Fruit fly (Drosophila melanogaster): ENCODE results near the gene tna.
A peak's percentile ranks its signal among the peaks of the same experiment; 100 is the strongest.

The tna gene

dm6 chr3L:10788991-10789390, 46.3 kb upstream of the tna start:
- TF ChIP-seq CG4404 (GFP tag; IDR thresholded peaks at IDR 0.05) (no peak), grn (GFP tag; optimal IDR thresholded peaks at IDR 0.05) (peak; percentile 55), p53 (GFP tag; optimal IDR thresholded peaks at IDR 0.05) (no peak), so (GFP tag; IDR thresholded peaks at IDR 0.05) (no peak), cad (GFP tag; optimal IDR thresholded peaks at IDR 0.05) (no peak), exex (tag; optimal IDR thresholded peaks at IDR 0.05) (peak; percentile 77), mirr (GFP tag; optimal IDR thresholded peaks at IDR 0.05) (peak; percentile 45), fru (optimal IDR thresholded peaks at IDR 0.05) (no peak), Pdp1 (GFP tag; optimal IDR thresholded peaks at IDR 0.05) (peak in 1 of 2 experiments; percentile 68)

dm6 chr3L:10791681-10792529, 43.4 kb upstream of the tna start:
- no peak for TF ChIP-seq Dfd (GFP tag; optimal IDR thresholded peaks at IDR 0.05)
- TF ChIP-seq CHES-1-like (GFP tag; optimal IDR thresholded peaks at IDR 0.05): no peak
- TF ChIP-seq CG18476 (GFP tag; optimal IDR thresholded peaks at IDR 0.05): peak; percentile 52
- no peak for TF ChIP-seq CoRest (tag; optimal IDR thresholded peaks at IDR 0.05)
- TF ChIP-seq oc (tag; optimal IDR thresholded peaks at IDR 0.05): peak; percentile 1
- TF ChIP-seq Jarid2 (GFP tag; optimal IDR thresholded peaks at IDR 0.05): no peak
- TF ChIP-seq CG4820 (GFP tag; optimal IDR thresholded peaks at IDR 0.05): no peak
- TF ChIP-seq CTCF (GFP tag; optimal IDR thresholded peaks at IDR 0.05): no peak
- TF ChIP-seq slp2 (GFP tag; optimal IDR thresholded peaks at IDR 0.05): no peak
- TF ChIP-seq tll (GFP tag; optimal IDR thresholded peaks at IDR 0.05): no peak
- TF ChIP-seq CG10462 (GFP tag; optimal IDR thresholded peaks at IDR 0.05): no peak
- peak; percentile 80 for TF ChIP-seq crol (GFP tag; IDR thresholded peaks at IDR 0.05)
- 0 out of 2 replicates have a peak, but pooled peaks have one; percentile 10 for TF ChIP-seq CG5953 (GFP tag; IDR thresholded peaks at IDR 0.05)
- TF ChIP-seq GATAe (GFP tag; conservative IDR thresholded peaks at IDR 0.05): no peak
- TF ChIP-seq CG3281 (GFP tag; optimal IDR thresholded peaks at IDR 0.05): no peak
- peak; percentile 34 for TF ChIP-seq sens (GFP tag)
- no peak for TF ChIP-seq CG2129 (GFP tag; IDR thresholded peaks at IDR 0.05; ENCODE audit: partially characterized antibody)
- peak; percentile 59; the same call in 1 of the 3 replicates for TF ChIP-seq CG2199 (GFP tag; IDR thresholded peaks at IDR 0.05)
- TF ChIP-seq bowl (GFP tag; IDR thresholded peaks at IDR 0.05): no peak
- TF ChIP-seq CG15269 (tag; optimal IDR thresholded peaks at IDR 0.05): no peak
- peak; percentile 36 for TF ChIP-seq CG1832 (GFP tag; optimal IDR thresholded peaks at IDR 0.05)
- 0 out of 2 replicates have a peak, but pooled peaks have one; percentile 17 for TF ChIP-seq slbo (GFP tag; IDR thresholded peaks at IDR 0.05)
- TF ChIP-seq CG6175 (GFP tag; IDR thresholded peaks at IDR 0.05): no peak
- TF ChIP-seq CG9727 (GFP tag; optimal IDR thresholded peaks at IDR 0.05): no peak
- no peak for TF ChIP-seq fd96Cb (tag; optimal IDR thresholded peaks at IDR 0.05)
- TF ChIP-seq CG2712 (tag; optimal IDR thresholded peaks at IDR 0.05): peak; percentile 5
- no peak for TF ChIP-seq Trl (optimal IDR thresholded peaks at IDR 0.05)
- no peak for TF ChIP-seq Trl (GFP tag; optimal IDR thresholded peaks at IDR 0.05)
- TF ChIP-seq fd102C (GFP tag; optimal IDR thresholded peaks at IDR 0.05): no peak

dm6 chr3L:10792569-10792968, 42.8 kb upstream of the tna start:
- TF ChIP-seq Hr39 (optimal IDR thresholded peaks at IDR 0.05): peak; percentile 37
- TF ChIP-seq Drgx (GFP tag; IDR thresholded peaks at IDR 0.05): 0 out of 2 replicates have a peak, but pooled peaks have one; percentile 40
- TF ChIP-seq schlank (tag; optimal IDR thresholded peaks at IDR 0.05): no peak

Data from whole organism, embryonic.